Worm (Caenorhabditis elegans): ENCODE results near the gene arl-3.

Gene arl-3

ce11 chrII:14635179-14635578 lies 28.9 kb downstream of the arl-3 start (continued):
- TF ChIP-seq elt-3 (tag; optimal IDR thresholded peaks at IDR 0.05) (no peak), ceh-82 (tag; optimal IDR thresholded peaks at IDR 0.05) (no peak), mml-1 (tag; optimal IDR thresholded peaks at IDR 0.05) (no peak), ztf-11 (tag; optimal IDR thresholded peaks at IDR 0.05) (no peak), unc-39 (tag; optimal IDR thresholded peaks at IDR 0.05) (no peak), elt-2 (tag; optimal IDR thresholded peaks at IDR 0.05) (no peak), nhr-23 (tag; optimal IDR thresholded peaks at IDR 0.05) (no peak), jun-1 (tag; optimal IDR thresholded peaks at IDR 0.05) (no peak), tbx-2 (tag; optimal IDR thresholded peaks at IDR 0.05) (no peak), nhr-12 (tag; optimal IDR thresholded peaks at IDR 0.05) (no peak), ztf-4 (tag; optimal IDR thresholded peaks at IDR 0.05) (no peak), aly-2 (tag; optimal IDR thresholded peaks at IDR 0.05) (no peak)

ce11 chrII:14635895-14636294 lies 29.6 kb downstream of the arl-3 start:
- peak; percentile 50 for TF ChIP-seq snpc-4 (tag; optimal IDR thresholded peaks at IDR 0.05)

ce11 chrII:14636737-14637136 lies 30.5 kb downstream of the arl-3 start, which contains the start of gene sre-13:
Gene sre-13, minus strand, starts transcription at chrII:14636837.
- TF ChIP-seq elt-2 (tag; optimal IDR thresholded peaks at IDR 0.05) (no peak), ceh-82 (tag; optimal IDR thresholded peaks at IDR 0.05) (no peak), jun-1 (tag; optimal IDR thresholded peaks at IDR 0.05) (no peak), aly-2 (tag; optimal IDR thresholded peaks at IDR 0.05) (no peak), unc-62 (GFP tag; optimal IDR thresholded peaks at IDR 0.05) (no peak), nhr-76 (tag; optimal IDR thresholded peaks at IDR 0.05) (no peak), nhr-237 (tag; optimal IDR thresholded peaks at IDR 0.05) (no peak), pqm-1 (tag; optimal IDR thresholded peaks at IDR 0.05) (no peak), nhr-77 (tag; optimal IDR thresholded peaks at IDR 0.05) (no peak), ZK546.5 (tag; optimal IDR thresholded peaks at IDR 0.05) (no peak), unc-39 (tag; optimal IDR thresholded peaks at IDR 0.05) (no peak), hmg-11 (tag; optimal IDR thresholded peaks at IDR 0.05) (no peak), ama-1 (optimal IDR thresholded peaks at IDR 0.05) (no peak)

ce11 chrII:14641387-14641786 lies 35.1 kb downstream of the arl-3 start:
- peak; percentile 74 for TF ChIP-seq snpc-4 (tag; optimal IDR thresholded peaks at IDR 0.05)

- TF ChIP-seq nhr-11 (tag; optimal IDR thresholded peaks at IDR 0.05) = no peak
- TF ChIP-seq egl-5 (tag; optimal IDR thresholded peaks at IDR 0.05) = no peak
- no peak for TF ChIP-seq egl-27 (tag; optimal IDR thresholded peaks at IDR 0.05)
- no peak for TF ChIP-seq nhr-67 (tag; optimal IDR thresholded peaks at IDR 0.05)
- no peak for TF ChIP-seq mdl-1 (tag; optimal IDR thresholded peaks at IDR 0.05)
- TF ChIP-seq nhr-77 (tag; optimal IDR thresholded peaks at IDR 0.05) = no peak
- no peak for TF ChIP-seq ceh-16 (tag; optimal IDR thresholded peaks at IDR 0.05)
- no peak for TF ChIP-seq sea-2 (GFP tag; optimal IDR thresholded peaks at IDR 0.05)
Observed at ce11 chrII:14643983-14644382, 37.7 kb downstream of the arl-3 start, which contains the start of gene atgp-2. Gene atgp-2, minus strand, starts transcription at chrII:14644083.

ce11 chrII:14644465-14644864 lies 38.2 kb downstream of the arl-3 start:
- TF ChIP-seq elt-3 (tag; optimal IDR thresholded peaks at IDR 0.05) (no peak), ztf-4 (tag; optimal IDR thresholded peaks at IDR 0.05) (no peak), tbx-2 (tag; optimal IDR thresholded peaks at IDR 0.05) (no peak), fkh-2 (tag; optimal IDR thresholded peaks at IDR 0.05) (no peak), nhr-76 (tag; optimal IDR thresholded peaks at IDR 0.05) (no peak), mml-1 (tag; optimal IDR thresholded peaks at IDR 0.05) (no peak), zag-1 (tag; optimal IDR thresholded peaks at IDR 0.05) (no peak), ceh-9 (tag; optimal IDR thresholded peaks at IDR 0.05) (no peak), ceh-16 (tag; optimal IDR thresholded peaks at IDR 0.05) (no peak), jun-1 (tag; optimal IDR thresholded peaks at IDR 0.05) (no peak), lsy-12 (tag; optimal IDR thresholded peaks at IDR 0.05) (no peak), nhr-43 (tag; optimal IDR thresholded peaks at IDR 0.05; ENCODE audit: poor library complexity, severe bottlenecking) (no peak), snpc-4 (tag; optimal IDR thresholded peaks at IDR 0.05) (no peak), pha-4 (tag; optimal IDR thresholded peaks at IDR 0.05) (no peak), eor-1 (tag; optimal IDR thresholded peaks at IDR 0.05) (no peak), nhr-11 (tag; optimal IDR thresholded peaks at IDR 0.05) (no peak), nhr-25 (tag; optimal IDR thresholded peaks at IDR 0.05) (no peak)
